Worm (Caenorhabditis elegans) whole organism, mixed stage, embryonic: ENCODE measurements around the gene srw-39.

Experiments
- ces-1 ChIP-seq: fragments of 150-350 bp; optimal IDR thresholded peaks from 2 replicates; lab custom pipeline; 2014; ENCODE audit warnings: missing biosample characterization, missing genetic modification reagents, missing genetic modification characterization
- lin-13 ChIP-seq: fragments of 150-350 bp; optimal IDR thresholded peaks from 2 replicates; lab custom pipeline; 2014; ENCODE audit warnings: missing biosample characterization, missing genetic modification characterization
- nhr-12 ChIP-seq: fragments of 150-350 bp; optimal IDR thresholded peaks from 2 replicates; lab custom pipeline; 2014; ENCODE audit warnings: missing biosample characterization, missing genetic modification characterization
- sptf-1 ChIP-seq: sonication (generic microtip); optimal IDR thresholded peaks from 2 replicates; lab custom pipeline; 2017; ENCODE audit warnings: mild to moderate bottlenecking, missing genetic modification characterization, moderate library complexity, missing compliant biosample characterization
- unc-62 ChIP-seq: fragments of 150-350 bp; optimal IDR thresholded peaks from 2 replicates; lab custom pipeline; 2014; ENCODE audit warnings: missing biosample characterization, missing genetic modification reagents, missing genetic modification characterization

DNA sequence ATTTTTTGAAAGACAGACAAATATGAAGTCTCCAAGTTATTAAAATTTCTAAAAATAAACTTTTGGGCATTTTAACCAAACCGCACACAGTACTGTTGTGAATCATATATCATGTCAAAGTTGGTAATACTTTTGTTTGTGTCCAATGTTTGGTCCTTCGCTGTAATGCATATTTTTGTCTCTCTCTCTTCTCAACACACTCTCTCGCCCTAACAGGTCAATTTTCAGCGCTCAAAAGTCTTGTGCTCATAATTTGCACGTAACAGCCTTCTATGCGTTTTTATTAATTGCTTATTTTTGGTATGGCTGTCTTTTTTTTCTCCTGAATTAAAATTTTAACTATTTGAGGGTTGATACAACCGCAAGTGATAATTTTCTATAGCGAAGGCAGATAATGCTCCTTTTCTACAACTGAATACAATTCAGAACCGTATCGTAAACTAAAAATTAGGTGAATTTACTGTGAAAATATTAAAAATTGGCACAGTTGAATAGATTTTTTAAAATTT, 10.0 kb downstream of the srw-39 start:
- TF ChIP-seq nhr-12 (tag; lab: Kevin White, UChicago) (no peak), unc-62 (GFP tag; lab: Kevin White, UChicago) (no peak), sptf-1 (tag; lab: Kevin White, UChicago) (no peak), ces-1 (GFP tag; lab: Kevin White, UChicago) (no peak), lin-13 (tag; lab: Kevin White, UChicago) (no peak)
